Fruit fly (Drosophila melanogaster) whole organism, larva: Measurements from ENCODE around the gene CG45049.
A peak's percentile ranks its signal among the peaks of the same experiment; 100 is the strongest.

Source experiments
- noc ChIP-seq: fragments of 200-800 bp; sonication (Bioruptor generic); optimal IDR thresholded peaks from 3 replicates; lab custom pipeline; 2019; ENCODE audit warnings: missing biosample characterization, mild to moderate bottlenecking, missing genetic modification characterization, moderate library complexity

The CG45049 gene

DNA sequence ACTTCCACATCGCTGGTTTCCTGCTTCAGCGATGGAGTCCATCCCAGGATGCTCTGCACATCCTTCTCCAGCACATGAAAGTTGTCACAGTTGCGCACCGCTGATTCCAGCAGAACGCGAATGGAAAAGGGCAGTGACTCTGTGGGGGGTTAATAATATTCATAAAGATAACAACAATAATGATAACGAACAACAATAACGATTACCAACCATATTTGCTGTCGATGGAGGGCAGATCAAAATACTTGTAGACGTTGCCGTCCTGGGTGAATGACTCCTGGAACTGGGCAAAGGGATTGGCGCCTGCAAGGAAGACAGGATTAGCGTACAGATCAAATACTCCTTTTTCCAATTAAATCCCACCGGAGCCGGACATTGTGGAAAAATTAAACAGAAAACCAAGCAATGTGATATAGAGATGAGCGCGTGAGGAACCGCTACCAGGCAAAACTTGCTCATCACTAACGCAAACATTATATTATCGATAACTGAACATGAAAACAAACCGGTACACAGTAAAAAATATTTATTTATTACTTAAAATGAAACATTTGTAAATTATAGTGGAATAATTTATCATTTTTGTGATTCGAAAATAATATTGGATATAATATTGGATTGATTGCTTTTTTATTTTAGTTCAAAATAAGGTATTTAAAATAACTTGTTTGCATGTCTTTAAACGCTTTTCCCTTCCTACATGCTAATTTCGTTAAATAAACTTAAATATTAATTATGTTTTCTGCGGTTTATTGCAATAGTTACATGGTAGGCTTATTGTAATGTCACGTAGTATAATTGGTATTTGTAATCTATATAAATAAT is 2.4 kb upstream of the CG45049 start, which contains the start of gene Irp-1A:
Gene Irp-1A, minus strand, starts transcription at position 439 of the 825 bp plus-strand sequence.
- peak; percentile 58 for TF ChIP-seq noc

DNA sequence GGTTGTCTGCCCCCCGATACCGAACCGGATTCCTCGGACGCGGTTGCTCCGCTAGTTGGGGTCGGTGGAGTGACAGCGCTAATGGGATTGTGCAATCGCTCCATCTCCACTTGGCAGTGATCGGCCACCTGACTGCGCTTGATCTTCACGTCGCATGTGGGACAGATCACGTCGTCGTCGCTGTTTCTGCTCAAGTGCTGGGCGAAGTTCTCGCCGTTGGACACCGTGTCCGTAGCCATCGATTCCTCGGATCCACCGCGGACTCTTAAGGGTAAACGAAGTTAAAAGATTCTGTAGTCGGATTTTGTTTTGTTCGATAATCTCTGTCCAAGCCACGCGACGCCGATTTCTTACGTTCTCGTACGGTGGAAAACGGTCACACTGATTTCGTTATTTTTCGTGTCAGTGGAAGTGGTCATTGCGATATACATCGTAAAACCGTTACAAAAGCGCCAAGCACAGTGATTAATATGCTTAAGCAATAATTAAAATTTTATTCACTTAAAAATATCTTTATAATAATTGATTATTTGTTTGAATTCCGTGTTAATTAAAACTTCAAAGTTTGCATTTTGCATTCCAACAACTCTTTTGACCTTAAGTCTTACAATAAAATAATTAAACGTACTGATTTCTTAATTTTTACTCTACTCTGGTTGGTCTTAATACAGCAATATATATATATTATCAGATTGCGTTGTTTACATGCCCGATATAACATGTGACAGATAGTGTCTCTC is 566 bp upstream of the CG45049 start, which contains the start of gene RNF220:
Gene RNF220, minus strand, starts transcription at position 384 of the 740 bp plus-strand sequence.
- TF ChIP-seq noc = no peak

DNA sequence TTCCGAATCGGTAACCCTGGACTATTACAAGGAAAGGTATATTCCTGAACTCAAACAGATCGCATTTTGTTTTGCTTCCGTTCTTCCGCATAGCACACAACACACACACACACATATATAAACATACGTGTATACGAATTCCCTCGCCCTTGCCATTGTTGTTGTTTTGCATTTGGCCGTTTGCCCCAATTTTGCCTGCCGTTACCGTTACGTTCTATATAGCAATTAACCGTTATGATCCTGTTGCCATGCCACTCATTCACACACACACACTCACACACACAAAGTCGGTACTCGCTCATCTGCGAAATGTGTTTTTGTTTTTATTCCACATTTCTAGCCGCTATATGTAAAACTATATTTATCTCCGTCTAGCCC is 678 bp downstream of the CG45049 start:
- no peak for TF ChIP-seq noc

DNA sequence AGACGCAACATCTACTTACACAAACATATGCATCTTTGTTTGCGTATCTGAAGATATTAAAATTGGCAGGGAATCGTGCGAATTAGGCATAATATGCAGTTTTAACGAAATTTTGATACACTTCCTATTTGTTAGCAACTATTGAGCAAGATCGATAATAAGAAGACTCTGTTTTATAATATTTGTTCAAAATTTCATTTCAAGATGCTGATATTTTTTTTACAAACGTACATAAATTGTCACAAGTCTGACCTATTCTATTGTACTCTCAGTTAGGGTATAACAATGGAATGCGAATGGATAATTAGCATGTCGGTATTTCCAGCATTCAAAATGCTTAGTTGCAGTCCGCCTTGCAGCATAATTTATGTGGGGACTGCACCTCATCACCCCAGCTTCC is 1.1 kb downstream of the CG45049 start:
- TF ChIP-seq noc = no peak

DNA sequence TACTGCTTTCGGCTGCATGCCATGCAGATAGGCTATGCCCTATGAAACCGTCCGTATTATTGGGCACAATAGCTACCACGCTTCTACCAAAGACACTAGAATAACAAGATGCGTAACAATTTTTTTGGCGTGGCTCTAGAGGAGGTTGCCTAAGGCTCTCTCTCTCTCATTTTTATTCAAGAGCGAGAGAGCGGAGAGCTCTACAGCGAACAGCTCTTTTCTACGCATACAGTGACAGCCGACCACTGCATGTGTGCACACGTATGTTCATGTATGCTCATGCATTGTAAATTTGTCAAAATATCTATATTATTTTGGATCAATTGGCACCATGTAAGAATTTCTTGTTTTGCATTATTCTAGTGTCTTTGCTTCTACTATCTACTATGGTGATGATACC is 6.2 kb downstream of the CG45049 start:
- no peak for TF ChIP-seq noc

DNA sequence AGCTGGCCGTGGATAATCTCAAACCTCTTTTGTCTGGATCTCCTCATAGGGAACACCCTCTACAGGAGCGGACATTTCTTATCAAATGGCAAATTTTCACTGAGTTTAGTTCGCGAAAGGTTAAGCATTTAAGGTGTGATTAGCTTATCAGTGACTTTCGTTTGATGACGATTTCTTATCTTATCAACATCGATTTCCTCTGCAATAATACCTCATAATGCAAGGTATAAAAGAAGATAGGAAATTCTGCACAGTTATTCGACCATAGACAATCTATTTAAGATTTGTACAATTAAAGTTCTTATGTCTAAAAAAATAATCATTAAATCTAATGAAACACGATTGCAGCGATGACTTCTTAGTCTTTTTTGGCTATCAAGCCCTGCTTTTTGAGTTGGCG is 7.0 kb downstream of the CG45049 start, which contains the start of gene Takl2:
Gene Takl2, minus strand, starts transcription at position 101 of the 400 bp plus-strand sequence.
- no peak for TF ChIP-seq noc

DNA sequence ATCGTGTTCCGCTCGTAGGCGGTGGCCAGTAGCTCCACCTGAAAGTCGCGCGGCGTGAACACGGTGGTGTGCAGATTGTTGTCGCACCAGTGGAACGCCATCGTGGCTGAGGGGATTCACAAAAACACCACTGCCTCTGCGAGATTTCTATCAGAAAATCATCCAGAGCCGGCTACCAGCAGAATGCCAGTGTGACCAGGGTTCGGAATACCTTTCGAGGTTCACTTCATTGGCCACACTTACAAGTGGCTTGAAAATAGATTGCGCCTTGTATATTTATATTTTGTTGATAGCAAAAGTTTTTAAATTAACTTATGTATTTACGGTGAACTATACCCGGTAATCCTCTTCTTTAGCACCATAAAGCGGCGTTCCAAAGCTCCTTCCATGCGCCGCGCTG is 14.2 kb downstream of the CG45049 start, which contains the start of the genes Dcr-1 and CG6985:
Gene Dcr-1, minus strand, starts transcription at position 162 of the 400 bp plus-strand sequence.
Gene CG6985, plus strand, starts transcription at position 221 of the 400 bp plus-strand sequence.
- TF ChIP-seq noc = no peak

DNA sequence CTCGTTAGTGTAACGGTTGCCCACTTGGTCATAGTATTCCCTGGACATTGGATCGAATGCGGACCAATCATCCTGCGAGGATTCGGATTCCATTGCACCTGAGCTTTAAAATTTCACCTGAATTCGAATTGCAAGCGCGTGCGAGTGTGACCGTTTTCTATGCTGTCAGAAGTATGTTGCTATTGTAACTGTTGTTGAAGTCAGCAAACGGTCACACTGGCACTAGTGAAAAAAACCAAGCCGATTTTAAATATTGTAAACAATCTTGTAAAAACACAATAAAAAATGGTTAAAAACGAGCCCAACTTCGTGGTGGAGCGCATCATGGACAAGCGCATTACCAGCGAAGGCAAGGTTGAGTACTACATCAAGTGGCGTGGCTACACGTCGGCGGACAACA is 18.7 kb downstream of the CG45049 start, which contains the start of the genes vret and HP1c:
Gene vret, minus strand, starts transcription at position 150 of the 400 bp plus-strand sequence.
Gene HP1c, plus strand, starts transcription at position 189 of the 400 bp plus-strand sequence.
- no peak for TF ChIP-seq noc

DNA sequence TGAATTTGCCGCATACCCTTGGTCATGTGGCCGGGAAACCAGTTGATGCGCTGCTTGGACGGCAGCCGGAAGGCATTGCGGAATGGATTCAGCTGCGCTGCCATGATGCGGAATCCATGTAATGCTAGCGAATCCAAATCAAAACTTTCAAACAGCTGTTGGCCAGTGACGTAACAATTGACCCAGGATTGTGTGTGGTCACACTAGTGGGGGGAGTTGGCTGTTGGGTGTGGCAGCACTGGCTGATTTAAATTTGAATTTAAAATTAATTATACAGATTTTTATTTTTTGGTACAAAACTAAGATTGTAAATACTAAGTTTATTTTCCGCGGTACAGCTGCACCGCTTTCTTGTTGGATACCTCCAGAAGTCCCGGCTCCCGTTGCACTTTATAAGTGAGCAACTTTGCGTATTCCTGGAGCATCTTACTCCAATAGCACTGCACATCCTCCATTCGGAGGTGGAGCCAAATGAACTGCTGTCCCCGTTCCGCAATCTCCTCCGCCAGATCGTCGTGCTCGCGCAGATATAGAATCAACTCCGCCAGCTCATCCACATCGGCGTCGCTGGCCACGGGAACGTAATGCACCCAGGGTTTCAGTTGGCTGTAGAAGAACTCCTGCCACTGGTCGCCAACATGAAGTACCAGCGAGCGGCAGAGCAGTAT is 20.8 kb downstream of the CG45049 start, which contains the start of gene CG17141:
Gene CG17141, minus strand, starts transcription at position 177 of the 668 bp plus-strand sequence.
- no peak for TF ChIP-seq noc

DNA sequence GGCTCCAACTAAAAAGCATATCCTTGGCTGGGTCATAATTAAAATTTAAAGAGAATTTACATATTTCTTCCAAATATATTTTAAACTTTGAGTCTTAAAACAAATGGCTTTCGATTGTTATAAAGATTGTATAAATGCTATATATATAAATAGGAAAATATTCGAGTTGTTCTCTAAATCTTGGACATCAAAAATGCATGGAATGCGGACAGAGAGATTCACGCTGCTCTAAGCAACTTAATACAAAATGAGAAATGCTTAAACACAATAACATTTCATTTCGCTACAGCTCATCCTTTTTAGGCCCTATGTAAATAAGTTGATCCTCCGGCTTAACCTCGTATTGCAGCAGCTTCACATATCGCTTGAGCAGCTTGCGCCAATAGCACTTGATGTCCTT is 22.2 kb downstream of the CG45049 start, which contains the start of gene CG31139:
Gene CG31139, minus strand, starts transcription at position 101 of the 400 bp plus-strand sequence.
- TF ChIP-seq noc = no peak

DNA sequence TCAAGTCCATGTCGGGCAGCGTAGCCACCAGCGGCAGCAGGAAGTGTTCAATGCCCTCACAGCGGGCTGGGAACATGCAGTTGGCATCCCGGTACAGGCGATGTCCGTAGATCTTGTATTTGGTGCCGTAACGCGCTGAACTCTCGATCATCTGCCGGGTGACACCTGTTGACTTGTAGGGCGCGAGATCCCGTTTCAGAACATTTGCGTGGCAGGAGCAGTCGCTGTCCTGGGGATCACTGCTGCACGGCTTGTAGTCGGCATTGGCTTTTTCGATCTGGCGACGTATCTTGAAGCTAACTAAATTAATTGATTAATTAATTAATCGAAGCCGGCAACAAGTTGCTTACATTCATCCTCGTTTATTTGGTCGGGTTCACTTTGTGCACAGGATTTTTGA is 23.3 kb downstream of the CG45049 start:
- TF ChIP-seq noc = no peak

DNA sequence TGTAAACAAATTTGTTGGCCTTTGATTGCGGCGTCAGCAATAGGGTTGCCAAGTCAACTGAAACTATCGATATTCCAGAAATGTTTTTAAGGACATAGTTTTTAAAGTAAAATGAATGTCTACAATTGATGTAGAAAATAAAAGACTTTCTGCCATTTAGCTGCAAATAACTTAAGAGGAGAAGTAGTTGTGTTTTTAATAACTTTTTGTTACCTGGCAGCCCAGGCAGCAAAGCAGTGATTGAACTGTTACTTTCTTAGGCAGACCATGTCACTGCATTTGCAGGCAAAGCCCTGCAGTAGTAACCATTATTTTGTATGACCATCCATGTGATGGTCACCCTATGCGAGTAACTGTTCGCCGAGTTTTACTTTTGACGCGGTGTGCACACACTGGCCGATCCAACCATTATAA is 23.8 kb downstream of the CG45049 start, which contains the start of the genes rumi, CG7029 and Usp12-46:
Gene rumi, minus strand, starts transcription at position 64 of the 414 bp plus-strand sequence.
Gene CG7029, plus strand, starts transcription at position 368 of the 414 bp plus-strand sequence.
Gene Usp12-46, plus strand, starts transcription at position 368 of the 414 bp plus-strand sequence.
- TF ChIP-seq noc = peak; percentile 82

DNA sequence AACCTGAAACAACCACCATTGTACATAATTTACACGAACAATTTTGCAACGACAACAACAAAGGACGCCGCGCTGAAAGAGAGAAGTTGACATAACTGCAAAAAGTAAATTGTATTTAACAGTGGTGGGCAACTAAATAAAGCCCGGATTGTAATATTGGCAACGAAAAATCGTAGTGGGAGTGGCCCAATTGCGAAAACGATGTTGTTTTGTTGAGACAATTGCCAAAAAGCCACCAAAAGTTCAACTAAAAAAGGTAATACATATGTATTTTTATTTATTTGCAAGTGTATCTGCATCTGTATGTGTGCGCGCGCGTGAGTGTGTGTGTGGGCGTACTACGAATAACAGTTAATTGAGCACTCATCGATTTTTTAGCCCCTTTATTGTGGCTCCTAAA is 24.3 kb downstream of the CG45049 start:
- no peak for TF ChIP-seq noc

DNA sequence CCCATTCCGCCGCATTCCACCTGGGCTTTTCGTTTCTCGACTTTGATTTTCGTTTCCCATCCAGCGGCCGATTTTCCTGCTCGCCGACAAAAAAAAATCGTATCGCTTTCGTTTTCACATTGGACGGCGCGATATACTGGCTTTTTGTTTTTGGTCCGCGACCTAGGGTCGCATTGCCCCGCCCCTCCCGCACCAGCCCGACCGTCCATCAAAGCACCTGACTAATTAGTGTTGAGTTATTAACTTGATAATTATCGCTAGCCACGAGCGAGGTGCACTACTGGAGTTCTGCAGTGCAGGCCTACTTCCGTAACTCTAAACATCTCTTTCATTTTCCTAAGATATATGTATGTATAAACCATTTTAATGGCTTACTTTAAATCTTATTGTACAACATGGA is 24.9 kb downstream of the CG45049 start:
- no peak for TF ChIP-seq noc

DNA sequence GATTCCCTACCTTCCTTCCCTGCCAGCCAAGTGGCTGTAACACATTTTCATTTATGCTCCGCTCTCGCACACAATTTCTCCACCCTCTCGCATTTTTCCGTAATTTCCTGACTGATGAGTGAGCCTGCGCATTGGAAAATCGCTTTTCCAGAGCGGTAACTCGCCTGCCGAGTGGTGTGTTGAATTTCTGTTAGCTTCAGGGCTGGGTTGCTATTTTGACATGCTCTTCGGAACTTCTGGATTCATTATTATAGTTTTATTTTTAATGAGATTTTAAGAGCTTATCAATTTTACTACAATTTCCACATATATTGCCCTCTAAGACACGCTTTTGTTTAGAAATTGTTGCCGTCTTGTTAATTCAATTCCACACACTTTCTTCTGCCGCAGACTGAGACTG is 26.2 kb downstream of the CG45049 start:
- TF ChIP-seq noc = no peak

DNA sequence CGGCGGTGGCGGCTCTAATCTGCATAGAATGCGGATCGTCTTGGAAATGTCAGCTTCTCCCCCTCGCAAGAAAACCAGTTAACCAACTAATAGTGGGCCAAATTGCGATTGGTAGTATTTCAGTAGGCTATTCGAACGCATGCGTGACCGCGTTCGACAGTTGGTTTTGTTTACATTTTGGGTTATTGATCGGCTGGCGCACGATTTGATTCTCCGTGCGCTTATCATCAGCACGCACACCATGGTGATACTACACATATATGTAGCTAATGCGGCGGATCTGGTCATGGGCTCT is 26.8 kb downstream of the CG45049 start:
- TF ChIP-seq noc = no peak
